Worm (Caenorhabditis elegans): ENCODE data around the gene etr-1.

- TF ChIP-seq W03F9.2 (tag; optimal IDR thresholded peaks at IDR 0.05) (no peak), him-1 (tag; optimal IDR thresholded peaks at IDR 0.05) (no peak), dao-5 (tag; optimal IDR thresholded peaks at IDR 0.05) (no peak)
Observed at ce11 chrII:173679-174078, 11.5 kb downstream of the etr-1 start, which contains the start of gene T01D1.7.
